Fruit fly (Drosophila melanogaster): Measurements from ENCODE around the gene CG32445.

Gene CG32445

dm6 chr3L:21604265-21604664 is 34.9 kb upstream of the CG32445 start (continued):
- TF ChIP-seq chm (GFP tag; IDR thresholded peaks at IDR 0.05) (no peak; the same call in 1 of the 2 replicates), CG12071 (GFP tag; optimal IDR thresholded peaks at IDR 0.05) (no peak), CG8388 (GFP tag; optimal IDR thresholded peaks at IDR 0.05) (no peak), CG9817 (tag; optimal IDR thresholded peaks at IDR 0.05) (peak; percentile 62), grn (GFP tag; optimal IDR thresholded peaks at IDR 0.05) (no peak), CG12104 (GFP tag; optimal IDR thresholded peaks at IDR 0.05) (no peak), Hand (GFP tag; optimal IDR thresholded peaks at IDR 0.05) (no peak), HLH3B (GFP tag; IDR thresholded peaks at IDR 0.05) (peak; percentile 53; the same call in 1 of the 2 replicates), Side (GFP tag; optimal IDR thresholded peaks at IDR 0.05) (peak; percentile 43), Trl (optimal IDR thresholded peaks at IDR 0.05) (peak; percentile 13 to 30), Trl (GFP tag; optimal IDR thresholded peaks at IDR 0.05) (peak; percentile 83), sr (GFP tag; IDR thresholded peaks at IDR 0.05) (no peak), CG1832 (GFP tag; optimal IDR thresholded peaks at IDR 0.05) (no peak), CG6854 (GFP tag; optimal IDR thresholded peaks at IDR 0.05) (no peak), CG11456 (GFP tag; IDR thresholded peaks at IDR 0.05) (peak; percentile 93), vvl (GFP tag; IDR thresholded peaks at IDR 0.05) (peak; percentile 71; the same call in 1 of the 2 replicates), lbe (GFP tag; optimal IDR thresholded peaks at IDR 0.05) (no peak), NfI (GFP tag; optimal IDR thresholded peaks at IDR 0.05) (peak; percentile 53), CG15696 (tag; optimal IDR thresholded peaks at IDR 0.05) (peak; percentile 70), CG13624 (GFP tag; optimal IDR thresholded peaks at IDR 0.05) (peak; percentile 57), tll (GFP tag; optimal IDR thresholded peaks at IDR 0.05) (peak in 1 of 2 experiments; percentile 53), tio (GFP tag; optimal IDR thresholded peaks at IDR 0.05) (peak; percentile 17), CG31224 (GFP tag; IDR thresholded peaks at IDR 0.05) (no peak), bsh (GFP tag; optimal IDR thresholded peaks at IDR 0.05) (no peak), Myb (GFP tag; optimal IDR thresholded peaks at IDR 0.05) (peak; percentile 78), crol (GFP tag; IDR thresholded peaks at IDR 0.05) (no peak), ham (GFP tag; IDR thresholded peaks at IDR 0.05) (0 out of 2 replicates have a peak, but pooled peaks have one; percentile 23), CG13287 (GFP tag; IDR thresholded peaks at IDR 0.05; ENCODE audit: partially characterized antibody) (peak; percentile 39; the same call in 1 of the 2 replicates), sisA (GFP tag; IDR thresholded peaks at IDR 0.05) (peak; percentile 74), Dip3 (GFP tag; optimal IDR thresholded peaks at IDR 0.05) (peak; percentile 40), BEAF-32 (GFP tag; optimal IDR thresholded peaks at IDR 0.05) (no peak), CG4854 (GFP tag; optimal IDR thresholded peaks at IDR 0.05) (peak; percentile 16), HLHmδ (GFP tag; optimal IDR thresholded peaks at IDR 0.05) (peak; percentile 44), CG7839 (tag; optimal IDR thresholded peaks at IDR 0.05) (no peak), knrl (GFP tag; IDR thresholded peaks at IDR 0.05; ENCODE audit: partially characterized antibody) (peak; percentile 66; the same call in 2 of the 3 replicates), CkIIα-i1 (GFP tag; IDR thresholded peaks at IDR 0.05) (no peak), CG18262 (tag; optimal IDR thresholded peaks at IDR 0.05) (no peak), sd (tag; optimal IDR thresholded peaks at IDR 0.05) (no peak), hth (optimal IDR thresholded peaks at IDR 0.05) (no peak), CG2202 (tag; optimal IDR thresholded peaks at IDR 0.05) (no peak), schlank (tag; optimal IDR thresholded peaks at IDR 0.05) (no peak), CG4328 (GFP tag; optimal IDR thresholded peaks at IDR 0.05) (no peak), Eip74EF (GFP tag; optimal IDR thresholded peaks at IDR 0.05) (no peak), CG1602 (GFP tag; optimal IDR thresholded peaks at IDR 0.05) (peak; percentile 63), CG8765 (GFP tag; IDR thresholded peaks at IDR 0.05) (peak; percentile 45; the same call in 1 of the 2 replicates), Oaz (GFP tag; IDR thresholded peaks at IDR 0.05) (0 out of 2 replicates have a peak, but pooled peaks have one; percentile 11), tgo (GFP tag; IDR thresholded peaks at IDR 0.05) (peak; percentile 59), Doc3 (GFP tag; IDR thresholded peaks at IDR 0.05; ENCODE audit: partially characterized antibody) (no peak), Optix (GFP tag; IDR thresholded peaks at IDR 0.05) (no peak), Oli (tag; optimal IDR thresholded peaks at IDR 0.05) (no peak)
